Fruit fly (Drosophila melanogaster) S2 (cell line): ENCODE results near the gene NimB1.

Experiments
- CG8478 ChIP-seq: fragments of >200 bp; optimal IDR thresholded peaks from 2 replicates; lab custom pipeline; 2018
- CTCF ChIP-seq, 2 experiments: fragments of >200 bp; optimal IDR thresholded peaks; 2 replicates each; lab custom pipeline; 2018

- TF ChIP-seq CG8478 (lab: Kevin White, UChicago) = no peak
- TF ChIP-seq CTCF (optimal IDR thresholded peaks at IDR 0.05; lab: Kevin White, UChicago) = no peak
Measured at dm6 chr2L:14010410-14010809, 47.1 kb downstream of the NimB1 start.
